Worm (Caenorhabditis elegans): Measurements from ENCODE around the gene cutl-5.

Gene cutl-5

ce11 chrII:7151969-7152631, 36.4 kb upstream of the cutl-5 start, which contains the start of gene fust-1 (continued):
- TF ChIP-seq attf-6 (GFP tag; IDR thresholded peaks at IDR 0.05) (peak; percentile 85), sdz-38 (tag; optimal IDR thresholded peaks at IDR 0.05) (no peak), die-1 (tag; optimal IDR thresholded peaks at IDR 0.05) (peak; percentile 14), B0019.2 (GFP tag; conservative IDR thresholded peaks at IDR 0.05) (peak; percentile 69), ceh-40 (GFP tag; IDR thresholded peaks at IDR 0.05) (no peak), ccch-3 (GFP tag; optimal IDR thresholded peaks at IDR 0.05) (no peak), let-526 (GFP tag; IDR thresholded peaks at IDR 0.05) (peak; percentile 80; the same call in 1 of the 2 replicates), akir-1 (GFP tag; optimal IDR thresholded peaks at IDR 0.05) (no peak), zfh-2 (GFP tag; conservative IDR thresholded peaks at IDR 0.05) (no peak), B0336.3 (GFP tag; IDR thresholded peaks at IDR 0.05) (peak; percentile 96), rpc-1 (optimal IDR thresholded peaks at IDR 0.05) (no peak), rpc-1 (tag; optimal IDR thresholded peaks at IDR 0.05) (no peak), hlh-26 (GFP tag; conservative IDR thresholded peaks at IDR 0.05) (no peak), ztf-6 (GFP tag; IDR thresholded peaks at IDR 0.05) (peak; percentile 77; the same call in 1 of the 2 replicates), mes-4 (tag; optimal IDR thresholded peaks at IDR 0.05) (peak; percentile 22), fkh-3 (tag; optimal IDR thresholded peaks at IDR 0.05) (no peak), F39B2.1 (GFP tag; IDR thresholded peaks at IDR 0.05) (peak; percentile 82; the same call in 1 of the 2 replicates), attf-3 (GFP tag; conservative IDR thresholded peaks at IDR 0.05) (peak; percentile 86), Y53F4B.3 (GFP tag; IDR thresholded peaks at IDR 0.05) (no peak), ama-1 (optimal IDR thresholded peaks at IDR 0.05) (no peak), ama-1 (GFP tag; optimal IDR thresholded peaks at IDR 0.05) (peak in 1 of 2 experiments; percentile 15), ceh-100 (GFP tag; IDR thresholded peaks at IDR 0.05) (peak; percentile 88), mel-28 (tag; optimal IDR thresholded peaks at IDR 0.05; ENCODE audit: borderline replicate concordance) (no peak), Y95B8A.8 (GFP tag; IDR thresholded peaks at IDR 0.05) (peak; percentile 93), rcor-1 (GFP tag; IDR thresholded peaks at IDR 0.05) (peak; percentile 95), ets-4 (GFP tag; optimal IDR thresholded peaks at IDR 0.05) (peak; percentile 48), lin-26 (GFP tag; IDR thresholded peaks at IDR 0.05) (peak; percentile 44; the same call in 1 of the 2 replicates), egl-18 (GFP tag; IDR thresholded peaks at IDR 0.05) (peak; percentile 81), aptf-3 (GFP tag; IDR thresholded peaks at IDR 0.05) (no peak), zim-3 (tag; optimal IDR thresholded peaks at IDR 0.05) (no peak), rec-8 (tag; optimal IDR thresholded peaks at IDR 0.05) (peak in 1 of 2 experiments; percentile 10), ekl-4 (GFP tag; IDR thresholded peaks at IDR 0.05) (peak; percentile 96), lag-1 (GFP tag; IDR thresholded peaks at IDR 0.05) (no peak), dpff-1 (tag; optimal IDR thresholded peaks at IDR 0.05) (no peak), xnd-1 (tag; optimal IDR thresholded peaks at IDR 0.05) (peak; percentile 82), chd-7 (tag; optimal IDR thresholded peaks at IDR 0.05) (peak; percentile 80), pha-4 (tag; optimal IDR thresholded peaks at IDR 0.05) (peak; percentile 47), aptf-2 (GFP tag; conservative IDR thresholded peaks at IDR 0.05) (no peak), lsy-27 (tag; optimal IDR thresholded peaks at IDR 0.05; ENCODE audit: borderline replicate concordance, insufficient read depth) (no peak), F49E8.2 (tag; optimal IDR thresholded peaks at IDR 0.05; ENCODE audit: insufficient read depth) (peak; percentile 83), nfya-2 (GFP tag; IDR thresholded peaks at IDR 0.05) (no peak), pbrm-1 (GFP tag; IDR thresholded peaks at IDR 0.05) (peak; percentile 95), madf-8 (GFP tag; conservative IDR thresholded peaks at IDR 0.05) (peak; percentile 86), him-1 (tag; optimal IDR thresholded peaks at IDR 0.05) (peak; percentile 75), atf-7 (tag; optimal IDR thresholded peaks at IDR 0.05) (peak; percentile 84), hmg-20 (GFP tag; IDR thresholded peaks at IDR 0.05) (peak; percentile 92)
